Fruit fly (Drosophila melanogaster) whole organism, prepupa: ENCODE data around the gene Cand1.

Experiments
- Blimp-1 ChIP-seq: fragments of 200-800 bp; sonication (Bioruptor generic); optimal IDR thresholded peaks from 3 replicates; lab custom pipeline; 2017; ENCODE audit warnings: missing biosample characterization, missing genetic modification characterization, mild to moderate bottlenecking, moderate library complexity, missing genetic modification reagents
- CG11762 ChIP-seq: fragments of 200-800 bp; sonication (Bioruptor generic); optimal IDR thresholded peaks from 3 replicates; lab custom pipeline; 2016; ENCODE audit warnings: missing biosample characterization, missing genetic modification characterization; ENCODE audit not compliant: insufficient read depth
- CG11902 ChIP-seq: fragments of 200-800 bp; sonication (Bioruptor generic); optimal IDR thresholded peaks from 3 replicates; lab custom pipeline; 2016; ENCODE audit warnings: missing biosample characterization, missing genetic modification characterization
- CG1621 ChIP-seq: fragments of 200-800 bp; sonication (Bioruptor generic); optimal IDR thresholded peaks from 3 replicates; lab custom pipeline; 2018; ENCODE audit warnings: missing biosample characterization, mild to moderate bottlenecking, missing genetic modification characterization
- CG3032 ChIP-seq: fragments of 200-800 bp; optimal IDR thresholded peaks from 2 replicates; lab custom pipeline; 2019; ENCODE audit warnings: missing biosample characterization, mild to moderate bottlenecking, missing genetic modification characterization, moderate library complexity
- CG31627 ChIP-seq: fragments of 200-800 bp; sonication (Bioruptor generic); optimal IDR thresholded peaks from 3 replicates; lab custom pipeline; 2016; ENCODE audit warnings: missing biosample characterization, missing genetic modification characterization
- CG32006 ChIP-seq: fragments of 200-800 bp; sonication (Bioruptor generic); optimal IDR thresholded peaks from 3 replicates; lab custom pipeline; 2017; ENCODE audit warnings: missing biosample characterization, mild to moderate bottlenecking, missing genetic modification characterization
- CG34406 ChIP-seq: fragments of 200-800 bp; sonication (Bioruptor generic); optimal IDR thresholded peaks from 3 replicates; lab custom pipeline; 2016; ENCODE audit warnings: missing biosample characterization, missing genetic modification characterization
- CG3919 ChIP-seq: fragments of 200-800 bp; sonication (Bioruptor generic); optimal IDR thresholded peaks from 3 replicates; lab custom pipeline; 2016; ENCODE audit warnings: missing biosample characterization, missing genetic modification characterization
- CG6163 ChIP-seq: fragments of 200-800 bp; sonication (Bioruptor generic); IDR thresholded peaks from 3 replicates; pipeline ENCODE4 v1.3.6; 2022; ENCODE audit warnings: missing biosample characterization, missing genetic modification characterization
- CG6792 ChIP-seq: fragments of 200-800 bp; sonication (Bioruptor generic); optimal IDR thresholded peaks from 3 replicates; lab custom pipeline; 2016; ENCODE audit warnings: missing biosample characterization, missing genetic modification characterization
- CG6808 ChIP-seq: fragments of 200-800 bp; sonication (Bioruptor generic); optimal IDR thresholded peaks from 3 replicates; lab custom pipeline; 2017; ENCODE audit warnings: missing biosample characterization, missing genetic modification characterization, mild to moderate bottlenecking, moderate library complexity, missing genetic modification reagents
- CG6854 ChIP-seq: fragments of 200-800 bp; sonication (Bioruptor generic); optimal IDR thresholded peaks from 2 replicates; lab custom pipeline; 2017; ENCODE audit warnings: missing biosample characterization, mild to moderate bottlenecking, missing genetic modification characterization
- CG7368 ChIP-seq: fragments of 200-800 bp; sonication (Bioruptor generic); optimal IDR thresholded peaks from 3 replicates; lab custom pipeline; 2016; ENCODE audit warnings: missing biosample characterization, missing genetic modification characterization
- CG8119 ChIP-seq: fragments of 200-800 bp; sonication (Bioruptor generic); IDR thresholded peaks from 3 replicates; pipeline ENCODE4 v1.3.6; 2022; ENCODE audit warnings: missing biosample characterization, missing genetic modification characterization
- CG8319 ChIP-seq: fragments of 200-800 bp; sonication (Bioruptor generic); optimal IDR thresholded peaks from 3 replicates; lab custom pipeline; 2016; ENCODE audit warnings: missing biosample characterization, missing genetic modification characterization
- CG8632 ChIP-seq: fragments of 200-800 bp; sonication (Bioruptor generic); optimal IDR thresholded peaks from 3 replicates; lab custom pipeline; 2016; ENCODE audit warnings: missing biosample characterization, missing genetic modification characterization
- Eip78C ChIP-seq: fragments of 200-800 bp; sonication (Bioruptor generic); peaks from one replicate; lab custom pipeline; 2016; ENCODE audit warnings: missing biosample characterization, missing genetic modification characterization
- Gug ChIP-seq: fragments of 200-800 bp; sonication (Bioruptor generic); IDR thresholded peaks from 2 replicates; pipeline ENCODE4 v1.3.6; 2022; ENCODE audit warnings: missing biosample characterization, missing genetic modification characterization
- Hr38 ChIP-seq: sonication (Bioruptor generic); optimal IDR thresholded peaks from 2 replicates; lab custom pipeline; 2016; ENCODE audit warnings: missing biosample characterization, missing genetic modification characterization
- Hr4 ChIP-seq: fragments of 200-800 bp; sonication (Bioruptor generic); optimal IDR thresholded peaks from 3 replicates; lab custom pipeline; 2016; ENCODE audit warnings: missing biosample characterization, missing genetic modification characterization
- Lpt ChIP-seq: fragments of 200-800 bp; sonication (Bioruptor generic); optimal IDR thresholded peaks from 3 replicates; lab custom pipeline; 2016; ENCODE audit warnings: missing biosample characterization, missing genetic modification characterization
- Met ChIP-seq: fragments of 200-800 bp; sonication (Bioruptor generic); optimal IDR thresholded peaks from 3 replicates; lab custom pipeline; 2016; ENCODE audit warnings: missing biosample characterization, missing genetic modification characterization
- OdsH ChIP-seq: fragments of 200-800 bp; sonication (Bioruptor generic); optimal IDR thresholded peaks from 3 replicates; lab custom pipeline; 2016; ENCODE audit warnings: missing biosample characterization, missing genetic modification characterization
- Sox14 ChIP-seq: fragments of 200-800 bp; sonication (Bioruptor generic); optimal IDR thresholded peaks from 3 replicates; lab custom pipeline; 2016; ENCODE audit warnings: missing biosample characterization, missing genetic modification characterization
- Sox15 ChIP-seq: fragments of 200-800 bp; sonication (Bioruptor generic); optimal IDR thresholded peaks from 3 replicates; lab custom pipeline; 2016; ENCODE audit warnings: missing biosample characterization, missing genetic modification characterization
- achi ChIP-seq: fragments of 200-800 bp; sonication (Bioruptor generic); optimal IDR thresholded peaks from 3 replicates; lab custom pipeline; 2016; ENCODE audit warnings: missing biosample characterization, missing genetic modification characterization
- cyc ChIP-seq: fragments of 200-800 bp; sonication (Bioruptor generic); optimal IDR thresholded peaks from 3 replicates; lab custom pipeline; 2016; ENCODE audit warnings: missing biosample characterization, missing genetic modification characterization
- dac ChIP-seq: fragments of 200-800 bp; sonication (Bioruptor generic); optimal IDR thresholded peaks from 2 replicates; lab custom pipeline; 2017; ENCODE audit warnings: missing biosample characterization, mild to moderate bottlenecking, missing genetic modification characterization
- dsx ChIP-seq: fragments of 200-800 bp; optimal IDR thresholded peaks from 3 replicates; lab custom pipeline; 2019; ENCODE audit warnings: missing biosample characterization, mild to moderate bottlenecking, missing genetic modification characterization, moderate library complexity; ENCODE audit not compliant: poor library complexity, severe bottlenecking
- esn ChIP-seq: fragments of 200-800 bp; sonication (Bioruptor generic); optimal IDR thresholded peaks from 2 replicates; lab custom pipeline; 2016; ENCODE audit warnings: missing biosample characterization, mild to moderate bottlenecking, missing genetic modification characterization, moderate library complexity
- fd59A ChIP-seq: fragments of 200-800 bp; sonication (Bioruptor generic); optimal IDR thresholded peaks from 2 replicates; lab custom pipeline; 2017; ENCODE audit warnings: missing biosample characterization, mild to moderate bottlenecking, missing genetic modification characterization, missing genetic modification reagents
- fd85E ChIP-seq: fragments of 200-800 bp; sonication (Bioruptor generic); optimal IDR thresholded peaks from 3 replicates; lab custom pipeline; 2016; ENCODE audit warnings: missing biosample characterization, missing genetic modification characterization
- net ChIP-seq: fragments of 200-800 bp; sonication (Bioruptor generic); optimal IDR thresholded peaks from 3 replicates; lab custom pipeline; 2016; ENCODE audit warnings: missing biosample characterization, missing genetic modification characterization
- pdm3 ChIP-seq: fragments of 200-800 bp; sonication (Bioruptor generic); optimal IDR thresholded peaks from 3 replicates; lab custom pipeline; 2016; ENCODE audit warnings: missing biosample characterization, missing genetic modification characterization
- ss ChIP-seq, 2 experiments: fragments of 200-800 bp; sonication (Bioruptor generic); optimal IDR thresholded peaks; 2 replicates in 1 of 2; 3 replicates in 1 of 2; lab custom pipeline; 2017 to 2018; ENCODE audit warnings: mild to moderate bottlenecking in 2 of 2, missing biosample characterization in 2 of 2, missing genetic modification characterization in 2 of 2, moderate library complexity in 1 of 2
- svp ChIP-seq: fragments of 200-800 bp; sonication (Bioruptor generic); peaks from one replicate; lab custom pipeline; 2016; ENCODE audit warnings: missing biosample characterization, missing genetic modification characterization
- vri ChIP-seq: fragments of 200-800 bp; sonication (Bioruptor generic); optimal IDR thresholded peaks from 3 replicates; lab custom pipeline; 2016; ENCODE audit warnings: missing biosample characterization, mild to moderate bottlenecking, missing genetic modification characterization

Cand1 gene

DNA sequence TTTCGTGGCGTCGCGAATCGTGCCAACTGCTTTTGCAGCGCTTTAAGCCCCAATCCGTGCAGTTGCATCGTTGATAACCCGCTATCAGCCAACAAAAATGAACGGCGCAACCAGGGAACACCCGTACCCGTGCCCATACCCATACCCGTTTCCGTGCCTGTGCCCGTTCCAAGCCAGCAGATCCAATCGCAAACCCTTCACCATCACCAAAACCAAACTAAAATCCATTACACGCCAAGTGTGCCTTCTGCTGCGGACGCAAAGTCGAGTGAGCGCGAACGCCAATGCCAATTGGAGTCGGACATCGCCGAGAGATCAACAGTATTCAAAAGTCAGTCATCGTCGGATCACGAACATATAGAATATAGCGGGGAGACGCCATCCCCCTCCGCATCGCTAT lies 28.3 kb downstream of the Cand1 start:
- TF ChIP-seq CG3919 (GFP tag; lab: Kevin White, UChicago) = no peak
- peak; percentile 60 for TF ChIP-seq svp (GFP tag; lab: Kevin White, UChicago)
- TF ChIP-seq achi (GFP tag; lab: Kevin White, UChicago) = no peak
- no peak for TF ChIP-seq pdm3 (GFP tag; lab: Kevin White, UChicago)

DNA sequence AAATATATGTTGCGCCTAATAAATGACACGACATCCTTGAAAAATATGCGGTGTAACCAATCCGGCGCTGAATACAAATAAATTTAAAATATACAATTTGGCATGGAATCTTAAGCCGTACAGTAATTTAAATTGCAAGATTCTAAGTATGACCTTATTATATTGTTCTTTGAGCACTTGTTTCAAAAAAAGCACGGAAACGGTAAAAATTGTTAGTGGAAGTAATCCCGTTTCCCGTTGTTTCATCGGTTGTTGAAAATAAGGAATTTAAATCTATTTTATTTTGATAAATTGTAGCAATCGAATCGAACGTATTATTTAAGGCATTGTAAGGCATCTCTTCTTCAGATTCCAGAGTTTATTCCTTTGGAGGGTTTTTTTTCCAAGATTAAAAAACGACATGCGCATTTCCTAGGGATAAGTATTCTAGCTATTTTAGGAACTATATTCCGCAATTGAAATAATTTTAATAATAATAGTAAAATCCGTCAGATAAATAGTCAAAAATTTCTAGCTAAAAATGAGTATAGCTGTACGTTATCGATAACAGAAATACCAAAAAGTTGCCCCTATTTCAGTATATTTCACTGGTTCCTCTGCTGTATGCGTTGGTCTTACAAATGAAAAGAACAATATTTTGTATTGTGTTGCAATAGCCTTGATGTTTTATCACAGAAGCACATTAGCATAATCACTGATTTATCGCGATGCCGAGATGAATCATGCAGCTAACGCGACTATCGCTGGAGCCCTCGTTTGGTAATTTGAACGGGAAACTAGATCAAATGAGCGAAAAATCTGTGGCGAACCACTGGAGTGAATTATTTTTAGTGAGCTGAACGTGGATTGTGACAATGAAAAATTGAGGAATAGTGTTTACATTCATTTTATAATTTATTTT lies 29.2 kb downstream of the Cand1 start, which contains the start of gene GATAd:
Gene GATAd (plus strand): TSS at position 644 of the 901 bp plus-strand sequence.
- no peak for TF ChIP-seq net (GFP tag; lab: Kevin White, UChicago)
- TF ChIP-seq CG6163 (GFP tag; lab: Robert Waterston, UW) = no peak
- TF ChIP-seq CG8632 = no peak
- no peak for TF ChIP-seq CG8319
- no peak for TF ChIP-seq fd59A (GFP tag; lab: Kevin White, UChicago)
- no peak for TF ChIP-seq achi (GFP tag; lab: Kevin White, UChicago)
- peak; percentile 1 for TF ChIP-seq CG3032 (tag; lab: Kevin White, UChicago)
- peak; percentile 16 for TF ChIP-seq vri (GFP tag; lab: Kevin White, UChicago)
- no peak for TF ChIP-seq Met (GFP tag; lab: Kevin White, UChicago)
- no peak for TF ChIP-seq CG32006 (GFP tag; lab: Kevin White, UChicago)
- peak; percentile 28 for TF ChIP-seq dsx
- TF ChIP-seq CG11902 (GFP tag; lab: Kevin White, UChicago) = no peak
- TF ChIP-seq dac (GFP tag; lab: Kevin White, UChicago) = no peak
- TF ChIP-seq Blimp-1 = no peak
- peak; percentile 41 for TF ChIP-seq Eip78C
- TF ChIP-seq cyc (GFP tag; lab: Kevin White, UChicago) = no peak
- no peak for TF ChIP-seq Gug (GFP tag; lab: Robert Waterston, UW)
- TF ChIP-seq CG6808 (GFP tag; lab: Kevin White, UChicago) = no peak
- TF ChIP-seq svp (GFP tag; lab: Kevin White, UChicago) = no peak
- TF ChIP-seq CG11762 (GFP tag; lab: Kevin White, UChicago) = no peak
- no peak for TF ChIP-seq Hr38
- TF ChIP-seq CG6854 (GFP tag; lab: Kevin White, UChicago) = no peak
- no peak for TF ChIP-seq Sox15 (GFP tag; lab: Kevin White, UChicago)
- no peak for TF ChIP-seq CG1621 (tag; lab: Kevin White, UChicago)
- no peak for TF ChIP-seq CG34406
- TF ChIP-seq OdsH (GFP tag; lab: Kevin White, UChicago) = no peak
- TF ChIP-seq CG6792 (GFP tag; lab: Kevin White, UChicago) = no peak
- TF ChIP-seq Hr4 (GFP tag; lab: Kevin White, UChicago) = no peak
- TF ChIP-seq CG7368 (GFP tag; lab: Kevin White, UChicago) = no peak
- TF ChIP-seq CG8119 (GFP tag; lab: Robert Waterston, UW) = no peak
- no peak for TF ChIP-seq CG3919 (GFP tag; lab: Kevin White, UChicago)
- TF ChIP-seq fd85E (GFP tag; lab: Kevin White, UChicago) = no peak
- no peak for TF ChIP-seq Lpt
- TF ChIP-seq CG31627 (GFP tag; lab: Kevin White, UChicago) = no peak
- TF ChIP-seq esn (GFP tag; lab: Kevin White, UChicago) = peak; percentile 21
- peak; percentile 20 for TF ChIP-seq Sox14
- TF ChIP-seq ss (GFP tag; optimal IDR thresholded peaks at IDR 0.05; lab: Kevin White, UChicago) = no peak
- TF ChIP-seq, all 60 proteins: peak for 6
